Worm (Caenorhabditis elegans) whole organism, L4 larva: ENCODE measurements around the gene cutl-23.

Source experiments
- F26F4.8 ChIP-seq: fragments of 200-800 bp; sonication (Bioruptor generic); conservative IDR thresholded peaks from 2 replicates; pipeline ENCODE4 v1.3.6; 2022; ENCODE audit warnings: missing genetic modification characterization, missing compliant biosample characterization
- F37D6.2 ChIP-seq: sonication (generic microtip); optimal IDR thresholded peaks from 2 replicates; lab custom pipeline; 2016; ENCODE audit warnings: mild to moderate bottlenecking, missing genetic modification characterization, missing compliant biosample characterization
- F44E2.7 ChIP-seq: fragments of 200-800 bp; sonication (Bioruptor generic); IDR thresholded peaks from 2 replicates; pipeline ENCODE4 v2.1.2; 2022; ENCODE audit warnings: missing genetic modification characterization, missing compliant biosample characterization
- Y75B8A.6 ChIP-seq: fragments of 200-800 bp; sonication (Bioruptor generic); IDR thresholded peaks from 2 replicates; pipeline ENCODE4 v1.3.6; 2022; ENCODE audit warnings: missing genetic modification reagents, missing genetic modification characterization, missing compliant biosample characterization
- ZK337.2 ChIP-seq: fragments of 200-800 bp; sonication (Bioruptor generic); IDR thresholded peaks from 2 replicates; pipeline ENCODE4 v1.3.6; 2022; ENCODE audit warnings: missing genetic modification reagents, missing genetic modification characterization, missing compliant biosample characterization
- ceh-32 ChIP-seq: sonication (generic microtip); optimal IDR thresholded peaks from 2 replicates; lab custom pipeline; 2016; ENCODE audit warnings: mild to moderate bottlenecking, missing genetic modification characterization, missing compliant biosample characterization; ENCODE audit not compliant: poor library complexity
- ces-1 ChIP-seq: fragments of 150-350 bp; sonication (generic microtip); optimal IDR thresholded peaks from 4 replicates; lab custom pipeline; 2014; ENCODE audit warnings: missing biosample characterization, missing genetic modification reagents, missing genetic modification characterization
- cey-2 ChIP-seq: sonication (generic microtip); optimal IDR thresholded peaks from 3 replicates; lab custom pipeline; 2017; ENCODE audit warnings: missing genetic modification characterization, mild to moderate bottlenecking, missing compliant biosample characterization, antibody characterized with exemption, borderline replicate concordance; ENCODE audit not compliant: insufficient read depth
- daf-12 ChIP-seq: fragments of 150-350 bp; optimal IDR thresholded peaks from 2 replicates; lab custom pipeline; 2014; ENCODE audit warnings: missing biosample characterization, missing genetic modification reagents, missing genetic modification characterization
- daf-16 ChIP-seq, 3 experiments: sonication (generic microtip); optimal IDR thresholded peaks; 2 replicates each; lab custom pipeline; 2016 to 2017; ENCODE audit warnings: missing genetic modification characterization in 3 of 3, missing genetic modification reagents in 3 of 3, mild to moderate bottlenecking in 2 of 3, missing compliant biosample characterization in 2 of 3, missing biosample characterization in 1 of 3, moderate library complexity in 1 of 3
- daf-19 ChIP-seq: fragments of 200-800 bp; sonication (Bioruptor generic); conservative IDR thresholded peaks from 2 replicates; pipeline ENCODE4 v1.3.6; 2022; ENCODE audit warnings: missing genetic modification characterization, missing compliant biosample characterization
- daf-8 ChIP-seq: fragments of 200-800 bp; sonication (Bioruptor generic); IDR thresholded peaks from 2 replicates; pipeline ENCODE4 v1.3.6; 2022; ENCODE audit warnings: missing genetic modification characterization, missing compliant biosample characterization
- dpl-1 ChIP-seq: fragments of 150-350 bp; optimal IDR thresholded peaks from 2 replicates; lab custom pipeline; 2014; ENCODE audit warnings: missing biosample characterization, missing genetic modification reagents, missing genetic modification characterization
- duxl-1 ChIP-seq: sonication (generic microtip); optimal IDR thresholded peaks from 2 replicates; lab custom pipeline; 2016; ENCODE audit warnings: mild to moderate bottlenecking, missing genetic modification characterization, moderate library complexity, missing compliant biosample characterization; ENCODE audit not compliant: poor library complexity
- egl-27 ChIP-seq: sonication (generic microtip); optimal IDR thresholded peaks from 3 replicates; lab custom pipeline; 2017; ENCODE audit warnings: missing biosample characterization, missing genetic modification reagents, missing genetic modification characterization
- egl-43 ChIP-seq: fragments of 200-800 bp; sonication (Bioruptor generic); IDR thresholded peaks from 2 replicates; pipeline ENCODE4 v1.3.6; 2022; ENCODE audit warnings: missing genetic modification reagents, missing genetic modification characterization, missing compliant biosample characterization
- fos-1 ChIP-seq: fragments of 150-350 bp; optimal IDR thresholded peaks from 2 replicates; lab custom pipeline; 2014; ENCODE audit warnings: missing biosample characterization, missing genetic modification characterization
- hif-1 ChIP-seq, 2 experiments: sonication (generic microtip); optimal IDR thresholded peaks; 2 replicates each; lab custom pipeline; 2016 to 2017; ENCODE audit warnings: missing compliant biosample characterization in 2 of 2, missing genetic modification characterization in 2 of 2, missing genetic modification reagents in 2 of 2, missing genotype in 2 of 2, mild to moderate bottlenecking in 1 of 2
- hlh-11 ChIP-seq: fragments of 200-800 bp; sonication (Bioruptor generic); optimal IDR thresholded peaks from 2 replicates; lab custom pipeline; 2018; ENCODE audit warnings: mild to moderate bottlenecking, missing genetic modification characterization, missing compliant biosample characterization
- hlh-30 ChIP-seq: sonication (generic microtip); optimal IDR thresholded peaks from 2 replicates; lab custom pipeline; 2017; ENCODE audit warnings: antibody characterized with exemption, mild to moderate bottlenecking, missing genetic modification characterization, missing compliant biosample characterization; ENCODE audit not compliant: insufficient read depth
- lin-1 ChIP-seq: fragments of 200-800 bp; sonication (Bioruptor generic); IDR thresholded peaks from 2 replicates; pipeline ENCODE4 v1.3.6; 2022; ENCODE audit warnings: missing genetic modification reagents, missing genetic modification characterization, missing compliant biosample characterization
- lin-15B ChIP-seq: fragments of 150-350 bp; sonication (generic microtip); optimal IDR thresholded peaks from 3 replicates; lab custom pipeline; 2014; ENCODE audit warnings: missing biosample characterization, missing genetic modification characterization
- lin-29 ChIP-seq: fragments of 200-800 bp; sonication (Bioruptor generic); IDR thresholded peaks from 2 replicates; pipeline ENCODE4 v1.3.6; 2022; ENCODE audit warnings: missing genetic modification reagents, missing genetic modification characterization, missing compliant biosample characterization
- lsy-2 ChIP-seq, 2 experiments: fragments of 150-350 bp in 1 of 2; sonication (generic microtip) in 1 of 2; optimal IDR thresholded peaks; 2 replicates each; lab custom pipeline; 2014 to 2017; ENCODE audit warnings: missing biosample characterization in 2 of 2, missing genetic modification characterization in 2 of 2
- mdl-1 ChIP-seq, 2 experiments: fragments of 150-350 bp in 1 of 2; sonication (generic microtip) in 1 of 2; optimal IDR thresholded peaks; 2 replicates each; lab custom pipeline; 2014 to 2017; ENCODE audit warnings: missing biosample characterization in 2 of 2, missing genetic modification characterization in 2 of 2
- mep-1 ChIP-seq: fragments of 150-350 bp; sonication (generic microtip); optimal IDR thresholded peaks from 3 replicates; lab custom pipeline; 2014; ENCODE audit warnings: missing biosample characterization, missing genetic modification characterization
- mes-2 ChIP-seq: sonication (generic microtip); optimal IDR thresholded peaks from 2 replicates; lab custom pipeline; 2016; ENCODE audit warnings: missing genotype, mild to moderate bottlenecking, missing genetic modification characterization, missing compliant biosample characterization; ENCODE audit not compliant: poor library complexity, severe bottlenecking
- mxl-2 ChIP-seq: fragments of 200-800 bp; sonication (Bioruptor generic); conservative IDR thresholded peaks from 2 replicates; pipeline ENCODE4 v1.3.6; 2022; ENCODE audit warnings: missing genetic modification reagents, missing genetic modification characterization, missing compliant biosample characterization
- mxl-3 ChIP-seq: fragments of 200-800 bp; sonication (Bioruptor generic); optimal IDR thresholded peaks from 2 replicates; lab custom pipeline; 2018; ENCODE audit warnings: mild to moderate bottlenecking, missing genetic modification characterization, missing compliant biosample characterization
- nhr-10 ChIP-seq: fragments of 150-350 bp; optimal IDR thresholded peaks from 2 replicates; lab custom pipeline; 2014; ENCODE audit warnings: missing biosample characterization, missing genetic modification characterization
- nhr-11 ChIP-seq: fragments of 150-350 bp; optimal IDR thresholded peaks from 2 replicates; lab custom pipeline; 2014; ENCODE audit warnings: missing biosample characterization, missing genetic modification characterization
- nhr-25 ChIP-seq: sonication (generic microtip); optimal IDR thresholded peaks from 2 replicates; lab custom pipeline; 2017; ENCODE audit warnings: missing genetic modification characterization, mild to moderate bottlenecking, missing compliant biosample characterization, antibody characterized with exemption, moderate library complexity, borderline replicate concordance; ENCODE audit not compliant: insufficient read depth
- nhr-28 ChIP-seq: fragments of 150-350 bp; optimal IDR thresholded peaks from 2 replicates; lab custom pipeline; 2014; ENCODE audit warnings: missing biosample characterization, missing genetic modification characterization
- nhr-41 ChIP-seq: fragments of 200-800 bp; sonication (Bioruptor generic); IDR thresholded peaks from 2 replicates; pipeline ENCODE4 v1.3.6; 2022; ENCODE audit warnings: missing genetic modification reagents, missing genetic modification characterization, missing compliant biosample characterization
- nhr-42 ChIP-seq: fragments of 200-800 bp; sonication (Bioruptor generic); IDR thresholded peaks from 2 replicates; pipeline ENCODE4 v1.3.6; 2022; ENCODE audit warnings: missing genetic modification characterization, missing compliant biosample characterization
- nhr-48 ChIP-seq: sonication (generic microtip); optimal IDR thresholded peaks from 2 replicates; lab custom pipeline; 2016; ENCODE audit warnings: mild to moderate bottlenecking, missing genetic modification characterization, missing compliant biosample characterization
- nhr-77 ChIP-seq: fragments of 150-350 bp; optimal IDR thresholded peaks from 2 replicates; lab custom pipeline; 2014; ENCODE audit warnings: missing biosample characterization, missing genetic modification characterization
- pqm-1 ChIP-seq: sonication (generic microtip); optimal IDR thresholded peaks from 2 replicates; lab custom pipeline; 2017; ENCODE audit warnings: missing biosample characterization, missing genetic modification characterization
- rbr-2 ChIP-seq: sonication (generic microtip); optimal IDR thresholded peaks from 2 replicates; lab custom pipeline; 2016; ENCODE audit warnings: missing genotype, missing genetic modification characterization, missing compliant biosample characterization
- saeg-2 ChIP-seq: fragments of 200-800 bp; sonication (Bioruptor generic); IDR thresholded peaks from 2 replicates; pipeline ENCODE4 v1.3.6; 2022; ENCODE audit warnings: missing genetic modification reagents, missing genetic modification characterization, missing compliant biosample characterization
- skn-1 ChIP-seq: fragments of 150-350 bp; optimal IDR thresholded peaks from 2 replicates; lab custom pipeline; 2014; ENCODE audit warnings: missing biosample characterization, missing genetic modification characterization
- tag-97 ChIP-seq: fragments of 200-800 bp; sonication (Bioruptor generic); IDR thresholded peaks from 2 replicates; pipeline ENCODE4 v1.3.6; 2022; ENCODE audit warnings: missing genetic modification characterization, missing compliant biosample characterization
- unc-130 ChIP-seq: sonication (generic microtip); optimal IDR thresholded peaks from 2 replicates; lab custom pipeline; 2016; ENCODE audit warnings: missing genetic modification reagents, missing genetic modification characterization, missing compliant biosample characterization
- unc-39 ChIP-seq: sonication (generic microtip); optimal IDR thresholded peaks from 2 replicates; lab custom pipeline; 2017; ENCODE audit warnings: missing biosample characterization, missing genetic modification characterization
- unc-62 ChIP-seq, 3 experiments: fragments of 150-350 bp in 1 of 3; sonication (generic microtip); optimal IDR thresholded peaks in 2 of 3; peaks in 1 of 3; 1 replicate in 1 of 3; 2 replicates in 2 of 3; lab custom pipeline; 2014 to 2017; ENCODE audit warnings: missing biosample characterization in 3 of 3, missing genetic modification characterization in 3 of 3, missing genetic modification reagents in 3 of 3, missing genotype in 1 of 3
- zag-1 ChIP-seq: fragments of 150-350 bp; optimal IDR thresholded peaks from 2 replicates; lab custom pipeline; 2014; ENCODE audit warnings: missing biosample characterization, missing genetic modification characterization
- zfp-3 ChIP-seq: fragments of 200-800 bp; sonication (Bioruptor generic); conservative IDR thresholded peaks from 2 replicates; pipeline ENCODE4 v1.3.6; 2022; ENCODE audit warnings: missing genetic modification reagents, missing genetic modification characterization, missing compliant biosample characterization
- zip-11 ChIP-seq: fragments of 200-800 bp; sonication (Bioruptor generic); IDR thresholded peaks from 2 replicates; pipeline ENCODE4 v1.3.6; 2022; ENCODE audit warnings: missing genetic modification characterization, missing compliant biosample characterization
- ztf-7 ChIP-seq: fragments of 150-350 bp; optimal IDR thresholded peaks from 2 replicates; lab custom pipeline; 2014; ENCODE audit warnings: missing biosample characterization, missing genetic modification characterization

The cutl-23 gene

ce11 chrIII:5758519-5759099 is 11.4 kb upstream of the cutl-23 start:
- TF ChIP-seq unc-62 (GFP tag; optimal IDR thresholded peaks at IDR 0.05 in 1 of 2; lab: Kevin White, UChicago) (peak in 1 of 2 experiments; percentile 99), unc-62 (tag; optimal IDR thresholded peaks at IDR 0.05; lab: Kevin White, UChicago) (no peak), egl-43 (0 out of 2 replicates have a peak, but pooled peaks have one; percentile 29), nhr-10 (tag; lab: Kevin White, UChicago) (no peak), fos-1 (tag; lab: Kevin White, UChicago) (no peak), hif-1 (tag; optimal IDR thresholded peaks at IDR 0.05; lab: Kevin White, UChicago) (peak in 1 of 2 experiments; percentile 65), nhr-11 (peak; percentile 58), zip-11 (GFP tag; lab: Robert Waterston, UW) (no peak), Y75B8A.6 (no peak), rbr-2 (peak; percentile 61), daf-19 (GFP tag; lab: Robert Waterston, UW) (no peak), lin-1 (no peak), nhr-25 (tag; lab: Kevin White, UChicago) (no peak), ceh-32 (tag; lab: Kevin White, UChicago) (no peak), skn-1 (tag; lab: Kevin White, UChicago) (no peak), daf-12 (tag; lab: Kevin White, UChicago) (no peak), lsy-2 (tag; optimal IDR thresholded peaks at IDR 0.05; lab: Kevin White, UChicago) (peak; percentile 58 to 66), cey-2 (tag; lab: Kevin White, UChicago) (no peak), zfp-3 (GFP tag; lab: Robert Waterston, UW) (0 out of 2 replicates have a peak, but pooled peaks have one; percentile 28), unc-130 (GFP tag; lab: Kevin White, UChicago) (no peak), saeg-2 (GFP tag; lab: Robert Waterston, UW) (0 out of 2 replicates have a peak, but pooled peaks have one; percentile 31), F37D6.2 (tag; lab: Kevin White, UChicago) (peak; percentile 44), ZK337.2 (no peak), daf-16 (GFP tag; optimal IDR thresholded peaks at IDR 0.05; lab: Kevin White, UChicago) (no peak), daf-16 (tag; optimal IDR thresholded peaks at IDR 0.05; lab: Kevin White, UChicago) (no peak), mdl-1 (tag; optimal IDR thresholded peaks at IDR 0.05; lab: Kevin White, UChicago) (no peak), pqm-1 (no peak), mep-1 (tag; lab: Kevin White, UChicago) (peak; percentile 59), nhr-48 (tag; lab: Kevin White, UChicago) (no peak), ces-1 (no peak), unc-39 (no peak), lin-15B (tag; lab: Kevin White, UChicago) (no peak), zag-1 (no peak), nhr-77 (tag; lab: Kevin White, UChicago) (no peak), mxl-2 (GFP tag; lab: Robert Waterston, UW) (no peak), duxl-1 (tag; lab: Kevin White, UChicago) (no peak), nhr-42 (GFP tag; lab: Robert Waterston, UW) (no peak), nhr-28 (no peak), mxl-3 (no peak), tag-97 (no peak), hlh-30 (tag; lab: Kevin White, UChicago) (peak; percentile 63), ztf-7 (tag; lab: Kevin White, UChicago) (no peak), mes-2 (tag; lab: Kevin White, UChicago) (peak; percentile 20), nhr-41 (GFP tag; lab: Robert Waterston, UW) (no peak), egl-27 (no peak), daf-8 (GFP tag; lab: Robert Waterston, UW) (no peak), F26F4.8 (GFP tag; lab: Robert Waterston, UW) (no peak), lin-29 (GFP tag; lab: Robert Waterston, UW) (no peak), hlh-11 (tag; lab: Kevin White, UChicago) (peak; percentile 64), F44E2.7 (GFP tag; lab: Robert Waterston, UW) (no peak), dpl-1 (GFP tag; lab: Kevin White, UChicago) (peak; percentile 21)
